Fruit fly (Drosophila melanogaster) whole organism, embryonic: ENCODE measurements around the gene CG34309.

ENCODE experiments used
- Asciz ChIP-seq: fragments of 200-800 bp; sonication (Bioruptor generic); optimal IDR thresholded peaks from 2 replicates; lab custom pipeline; 2017; ENCODE audit warnings: missing biosample characterization, mild to moderate bottlenecking, missing genetic modification characterization, missing genetic modification reagents
- B-H1 ChIP-seq: fragments of 200-800 bp; sonication (Bioruptor generic); IDR thresholded peaks from 3 replicates; pipeline ENCODE4 v1.3.6; 2022; ENCODE audit warnings: missing biosample characterization, missing genetic modification characterization
- CG12299 ChIP-seq: fragments of 200-800 bp; sonication (Bioruptor generic); optimal IDR thresholded peaks from 2 replicates; lab custom pipeline; 2018; ENCODE audit warnings: missing biosample characterization, mild to moderate bottlenecking, missing genetic modification characterization
- CG12769 ChIP-seq: fragments of 200-800 bp; sonication (Bioruptor generic); optimal IDR thresholded peaks from 2 replicates; lab custom pipeline; 2019; ENCODE audit warnings: missing biosample characterization, mild to moderate bottlenecking, missing genetic modification characterization, moderate library complexity
- CG15601 ChIP-seq: fragments of 200-800 bp; sonication (Bioruptor generic); optimal IDR thresholded peaks from 3 replicates; lab custom pipeline; 2019; ENCODE audit warnings: missing biosample characterization, mild to moderate bottlenecking, missing genetic modification characterization, moderate library complexity
- CG17829 ChIP-seq: fragments of 200-800 bp; optimal IDR thresholded peaks from 2 replicates; lab custom pipeline; 2019; ENCODE audit warnings: missing biosample characterization, mild to moderate bottlenecking, missing genetic modification characterization, moderate library complexity
- CG17912 ChIP-seq: fragments of 200-800 bp; sonication (Bioruptor generic); optimal IDR thresholded peaks from 2 replicates; lab custom pipeline; 2018; ENCODE audit warnings: missing biosample characterization, mild to moderate bottlenecking, missing genetic modification characterization
- CG2199 ChIP-seq: fragments of 200-800 bp; sonication (Bioruptor generic); IDR thresholded peaks from 3 replicates; pipeline ENCODE4 v1.3.6; 2022; ENCODE audit warnings: missing biosample characterization, missing genetic modification characterization
- CG30431 ChIP-seq: fragments of 200-800 bp; sonication (Bioruptor generic); optimal IDR thresholded peaks from 2 replicates; lab custom pipeline; 2017; ENCODE audit warnings: missing biosample characterization, missing genetic modification characterization
- CG31224 ChIP-seq: fragments of 200-800 bp; sonication (Bioruptor generic); IDR thresholded peaks from 2 replicates; pipeline ENCODE4 v1.3.6; 2022; ENCODE audit warnings: missing biosample characterization, missing genetic modification characterization
- CG33213 ChIP-seq: fragments of 200-800 bp; sonication (Bioruptor generic); optimal IDR thresholded peaks from 3 replicates; lab custom pipeline; 2016; ENCODE audit warnings: missing biosample characterization, missing genetic modification characterization
- CG34224 ChIP-seq: fragments of 200-800 bp; sonication (Bioruptor generic); IDR thresholded peaks from 3 replicates; pipeline ENCODE4 v1.3.6; 2022; ENCODE audit warnings: missing biosample characterization, missing genetic modification characterization; ENCODE audit not compliant: partially characterized antibody
- CG34422 ChIP-seq: fragments of 200-800 bp; sonication (Bioruptor generic); IDR thresholded peaks from 3 replicates; pipeline ENCODE4 v1.3.6; 2022; ENCODE audit warnings: missing biosample characterization, missing genetic modification characterization
- CG3726 ChIP-seq: fragments of 200-800 bp; sonication (Bioruptor generic); IDR thresholded peaks from 3 replicates; pipeline ENCODE4, ENCODE4 v1.3.6; 2022; ENCODE audit warnings: missing biosample characterization, missing genetic modification characterization
- CG8765 ChIP-seq: fragments of 200-800 bp; sonication (Bioruptor generic); IDR thresholded peaks from 2 replicates; pipeline ENCODE4 v1.3.6; 2022; ENCODE audit warnings: missing biosample characterization, missing genetic modification characterization
- CG9437 ChIP-seq: fragments of 200-800 bp; sonication (Bioruptor generic); optimal IDR thresholded peaks from 2 replicates; lab custom pipeline; 2018; ENCODE audit warnings: missing biosample characterization, mild to moderate bottlenecking, missing genetic modification characterization
- Dad ChIP-seq: fragments of 200-800 bp; sonication (Bioruptor generic); optimal IDR thresholded peaks from 3 replicates; lab custom pipeline; 2016; ENCODE audit warnings: missing biosample characterization, missing genetic modification characterization
- E2f1 ChIP-seq: fragments of 200-800 bp; sonication (Bioruptor generic); IDR thresholded peaks from 2 replicates; pipeline ENCODE4 v1.3.6; 2022; ENCODE audit warnings: missing biosample characterization, missing genetic modification characterization
- H2.0 ChIP-seq: fragments of 200-800 bp; sonication (Bioruptor generic); IDR thresholded peaks from 2 replicates; pipeline ENCODE4 v1.3.6; 2022; ENCODE audit warnings: missing biosample characterization, missing genetic modification characterization
- Hand ChIP-seq: fragments of 200-800 bp; sonication (Bioruptor generic); optimal IDR thresholded peaks from 2 replicates; lab custom pipeline; 2017; ENCODE audit warnings: mild to moderate bottlenecking, missing biosample characterization, missing genetic modification reagents, missing genetic modification characterization
- Hey ChIP-seq: fragments of 200-800 bp; sonication (Bioruptor generic); optimal IDR thresholded peaks from 3 replicates; lab custom pipeline; 2018; ENCODE audit warnings: missing biosample characterization, mild to moderate bottlenecking, missing genetic modification characterization
- Lhr ChIP-seq: fragments of 200-800 bp; sonication (Bioruptor generic); optimal IDR thresholded peaks from 3 replicates; lab custom pipeline; 2017; ENCODE audit warnings: mild to moderate bottlenecking, missing biosample characterization, missing genetic modification reagents, missing genetic modification characterization
- Lpt ChIP-seq: fragments of >200 bp; optimal IDR thresholded peaks from 2 replicates; lab custom pipeline; 2018; ENCODE audit warnings: missing biosample characterization, missing genetic modification characterization
- MTF-1 ChIP-seq: fragments of 200-800 bp; sonication (Bioruptor generic); optimal IDR thresholded peaks from 2 replicates; lab custom pipeline; 2018; ENCODE audit warnings: missing biosample characterization, mild to moderate bottlenecking, missing genetic modification characterization, borderline replicate concordance
- Mad ChIP-seq: fragments of 200-800 bp; sonication (Bioruptor generic); optimal IDR thresholded peaks from 2 replicates; lab custom pipeline; 2016; ENCODE audit warnings: missing biosample characterization, missing genetic modification characterization
- Oaz ChIP-seq: fragments of 200-800 bp; sonication (Bioruptor generic); IDR thresholded peaks from 2 replicates; pipeline ENCODE4 v1.3.6; 2022; ENCODE audit warnings: missing biosample characterization, missing genetic modification characterization
- Optix ChIP-seq: fragments of 200-800 bp; sonication (Bioruptor generic); IDR thresholded peaks from 3 replicates; pipeline ENCODE4 v1.3.6; 2022; ENCODE audit warnings: missing biosample characterization, missing genetic modification characterization
- PHDP ChIP-seq: fragments of 200-800 bp; sonication (Bioruptor generic); optimal IDR thresholded peaks from 3 replicates; lab custom pipeline; 2018; ENCODE audit warnings: missing biosample characterization, mild to moderate bottlenecking, missing genetic modification characterization, moderate library complexity
- Sox100B ChIP-seq: fragments of 200-800 bp; sonication (Bioruptor generic); optimal IDR thresholded peaks from 3 replicates; lab custom pipeline; 2018; ENCODE audit warnings: missing biosample characterization, mild to moderate bottlenecking, missing genetic modification characterization
- Xrp1 ChIP-seq: fragments of 200-800 bp; sonication (Bioruptor generic); IDR thresholded peaks from 2 replicates; pipeline ENCODE4 v1.3.6; 2022; ENCODE audit warnings: missing biosample characterization, missing genetic modification characterization
- az2 ChIP-seq: fragments of 200-800 bp; sonication (Bioruptor generic); optimal IDR thresholded peaks from 3 replicates; lab custom pipeline; 2016; ENCODE audit warnings: missing biosample characterization, missing genetic modification characterization
- bsh ChIP-seq, 2 experiments: fragments of 200-800 bp; sonication (Bioruptor generic); optimal IDR thresholded peaks; 2 replicates each; lab custom pipeline; 2017 to 2018; ENCODE audit warnings: mild to moderate bottlenecking in 2 of 2, missing biosample characterization in 2 of 2, missing genetic modification characterization in 2 of 2, moderate library complexity in 1 of 2
- disco-r ChIP-seq: fragments of 200-800 bp; sonication (Bioruptor generic); optimal IDR thresholded peaks from 2 replicates; lab custom pipeline; 2016; ENCODE audit warnings: missing biosample characterization, missing genetic modification characterization
- gro ChIP-seq: fragments of 200-800 bp; sonication (Bioruptor generic); optimal IDR thresholded peaks from 2 replicates; lab custom pipeline; 2016; ENCODE audit warnings: missing biosample characterization, missing genetic modification characterization
- hb ChIP-seq: fragments of 200-800 bp; sonication (Bioruptor generic); IDR thresholded peaks from 3 replicates; pipeline ENCODE4 v1.3.6; 2022; ENCODE audit warnings: missing biosample characterization, missing genetic modification characterization; ENCODE audit not compliant: partially characterized antibody
- hkb ChIP-seq, 2 experiments: fragments of 200-800 bp in 1 of 2; fragments of >200 bp in 1 of 2; sonication (Bioruptor generic) in 1 of 2; IDR thresholded peaks in 1 of 2; optimal IDR thresholded peaks in 1 of 2; 2 replicates each; pipeline versions ENCODE4 v1.3.6 to Lab custom; 2017 to 2022; ENCODE audit warnings: missing biosample characterization in 1 of 2, missing genetic modification characterization in 1 of 2
- jigr1 ChIP-seq: fragments of 200-800 bp; sonication (Bioruptor generic); IDR thresholded peaks from 3 replicates; pipeline ENCODE4 v1.3.6; 2022; ENCODE audit warnings: missing biosample characterization, missing genetic modification characterization
- kay ChIP-seq: fragments of 200-800 bp; sonication (Bioruptor generic); optimal IDR thresholded peaks from 2 replicates; lab custom pipeline; 2016; ENCODE audit warnings: missing biosample characterization, missing genetic modification characterization
- lilli ChIP-seq: fragments of 200-800 bp; sonication (Bioruptor generic); optimal IDR thresholded peaks from 3 replicates; lab custom pipeline; 2016; ENCODE audit warnings: missing biosample characterization, missing genetic modification characterization
- mirr ChIP-seq: fragments of 200-800 bp; sonication (Bioruptor generic); optimal IDR thresholded peaks from 3 replicates; lab custom pipeline; 2018; ENCODE audit warnings: missing biosample characterization, mild to moderate bottlenecking, missing genetic modification characterization
- org-1 ChIP-seq: fragments of 200-800 bp; sonication (Bioruptor generic); optimal IDR thresholded peaks from 2 replicates; lab custom pipeline; 2017; ENCODE audit warnings: missing biosample characterization, missing genetic modification characterization
- pan ChIP-seq, 4 experiments: fragments of >200 bp in 3 of 4; fragments of 200-800 bp in 1 of 4; sonication (Bioruptor generic) in 1 of 4; optimal IDR thresholded peaks in 3 of 4; IDR thresholded peaks in 1 of 4; 2 replicates each; pipeline versions ENCODE4 v1.3.6 to Lab custom; 2017 to 2022; ENCODE audit warnings: missing biosample characterization in 2 of 4, missing genetic modification characterization in 2 of 4, mixed read lengths in 1 of 4
- pita ChIP-seq: fragments of 200-800 bp; sonication (Bioruptor generic); optimal IDR thresholded peaks from 2 replicates; lab custom pipeline; 2017; ENCODE audit warnings: missing biosample characterization, mild to moderate bottlenecking, missing genetic modification characterization
- pzg ChIP-seq: fragments of 200-800 bp; sonication (Bioruptor generic); optimal IDR thresholded peaks from 3 replicates; lab custom pipeline; 2018; ENCODE audit warnings: missing biosample characterization, mild to moderate bottlenecking, missing genetic modification characterization, moderate library complexity
- repo ChIP-seq: fragments of 200-800 bp; sonication (Bioruptor generic); optimal IDR thresholded peaks from 2 replicates; lab custom pipeline; 2016; ENCODE audit warnings: missing biosample characterization, missing genetic modification characterization
- tio ChIP-seq: fragments of 200-800 bp; sonication (Bioruptor generic); optimal IDR thresholded peaks from 2 replicates; lab custom pipeline; 2017; ENCODE audit warnings: missing biosample characterization, missing genetic modification characterization, inconsistent platforms
- toy ChIP-seq: fragments of 200-800 bp; sonication (Bioruptor generic); IDR thresholded peaks from 2 replicates; pipeline ENCODE4 v1.3.6; 2022; ENCODE audit warnings: missing biosample characterization, missing genetic modification characterization
- usp ChIP-seq: fragments of >200 bp; optimal IDR thresholded peaks from 2 replicates; lab custom pipeline; 2017; ENCODE audit warnings: missing biosample characterization, missing genetic modification characterization
- z ChIP-seq: fragments of 200-800 bp; sonication (Bioruptor generic); IDR thresholded peaks from 3 replicates; pipeline ENCODE4 v1.3.6; 2022; ENCODE audit warnings: missing biosample characterization, missing genetic modification characterization
- zen2 ChIP-seq: fragments of 200-800 bp; sonication (Bioruptor generic); IDR thresholded peaks from 3 replicates; pipeline ENCODE4 v1.3.6; 2022; ENCODE audit warnings: missing biosample characterization, missing genetic modification characterization; ENCODE audit not compliant: partially characterized antibody

CG34309 gene

DNA sequence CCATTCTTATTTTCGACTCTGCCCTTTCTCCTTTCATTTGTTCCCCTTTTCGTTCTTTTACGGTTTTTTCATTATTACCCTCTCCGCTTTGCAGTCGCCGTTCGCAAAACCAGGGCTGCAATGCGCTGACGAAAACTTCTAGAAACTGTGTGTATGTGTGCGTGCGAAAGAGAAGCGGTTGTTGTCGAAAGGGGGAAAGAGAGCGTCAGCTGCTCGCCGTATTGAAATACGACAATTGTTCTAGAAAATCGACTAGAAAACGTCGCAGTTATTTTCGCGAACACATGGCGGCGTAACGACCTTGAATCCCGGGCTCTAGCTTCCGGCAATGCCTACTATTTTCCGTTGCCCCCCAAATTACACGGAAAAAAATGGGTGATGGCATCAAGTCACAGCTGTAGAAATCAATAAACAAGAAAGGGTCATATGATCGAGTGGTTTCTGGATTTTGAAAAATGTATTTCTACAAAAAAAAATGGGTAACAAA, 10.3 kb downstream of the CG34309 start (continued):
- TF ChIP-seq CG9437: no peak
- TF ChIP-seq Hey: no peak
- TF ChIP-seq tio: no peak
- TF ChIP-seq toy (GFP tag; lab: Robert Waterston, UW): no peak
- TF ChIP-seq repo: no peak
- TF ChIP-seq Mad (GFP tag; lab: Kevin White, UChicago): no peak
- no peak for TF ChIP-seq CG31224 (GFP tag; lab: Robert Waterston, UW)
- TF ChIP-seq CG12769: no peak
- TF ChIP-seq bsh (GFP tag; optimal IDR thresholded peaks at IDR 0.05; lab: Kevin White, UChicago): no peak
- no peak for TF ChIP-seq Lpt (GFP tag; lab: Kevin White, UChicago)
- no peak for TF ChIP-seq Asciz (GFP tag; lab: Kevin White, UChicago)
- no peak for TF ChIP-seq hkb (optimal IDR thresholded peaks at IDR 0.05; lab: Kevin White, UChicago)
- TF ChIP-seq hkb (GFP tag; IDR thresholded peaks at IDR 0.05; lab: Robert Waterston, UW): 0 out of 2 replicates have a peak, but pooled peaks have one; percentile 6
- TF ChIP-seq z (GFP tag; lab: Robert Waterston, UW): no peak
- no peak for TF ChIP-seq usp (GFP tag; lab: Kevin White, UChicago)
- TF ChIP-seq CG3726 (GFP tag; lab: Robert Waterston, UW): no peak
- no peak for TF ChIP-seq hb (GFP tag; lab: Robert Waterston, UW)
- no peak for TF ChIP-seq az2 (GFP tag; lab: Kevin White, UChicago)
- no peak for TF ChIP-seq pan (optimal IDR thresholded peaks at IDR 0.05; lab: Kevin White, UChicago)
- peak in 1 of 2 experiments; percentile 7 for TF ChIP-seq pan (GFP tag; optimal IDR thresholded peaks at IDR 0.05 in 1 of 2, IDR thresholded peaks at IDR 0.05 in 1 of 2)
- no peak for TF ChIP-seq CG33213 (GFP tag; lab: Kevin White, UChicago)
- no peak for TF ChIP-seq Hand (GFP tag; lab: Kevin White, UChicago)
- no peak for TF ChIP-seq CG12299 (tag; lab: Kevin White, UChicago)
- no peak for TF ChIP-seq kay (GFP tag; lab: Kevin White, UChicago)
- TF ChIP-seq pzg (GFP tag; lab: Kevin White, UChicago): peak; percentile 26
- TF ChIP-seq E2f1 (GFP tag; lab: Robert Waterston, UW): no peak
- TF ChIP-seq zen2 (GFP tag; lab: Robert Waterston, UW): no peak
- no peak for TF ChIP-seq H2.0 (GFP tag; lab: Robert Waterston, UW)
- peak; percentile 48; the same call in 1 of the 3 replicates for TF ChIP-seq CG34422
- TF ChIP-seq org-1 (GFP tag; lab: Kevin White, UChicago): no peak
- no peak for TF ChIP-seq CG30431 (GFP tag; lab: Kevin White, UChicago)
- no peak for TF ChIP-seq CG17912 (GFP tag; lab: Kevin White, UChicago)
- TF ChIP-seq MTF-1: no peak
- TF ChIP-seq Oaz (GFP tag; lab: Robert Waterston, UW): no peak
- TF ChIP-seq gro (GFP tag; lab: Kevin White, UChicago): peak; percentile 61
- no peak for TF ChIP-seq CG2199 (GFP tag; lab: Robert Waterston, UW)
- no peak for TF ChIP-seq CG15601
- no peak for TF ChIP-seq Xrp1 (GFP tag; lab: Robert Waterston, UW)
- TF ChIP-seq mirr (GFP tag; lab: Kevin White, UChicago): no peak
- TF ChIP-seq Optix: no peak
- no peak for TF ChIP-seq jigr1
- TF ChIP-seq B-H1 (GFP tag; lab: Robert Waterston, UW): no peak
- no peak for TF ChIP-seq Dad (GFP tag; lab: Kevin White, UChicago)
- peak; percentile 27 for TF ChIP-seq lilli (GFP tag; lab: Kevin White, UChicago)
- TF ChIP-seq PHDP: peak; percentile 43
- TF ChIP-seq CG17829: peak; percentile 8
- no peak for TF ChIP-seq Lhr (GFP tag; lab: Kevin White, UChicago)
- no peak for TF ChIP-seq pita (GFP tag; lab: Kevin White, UChicago)
- TF ChIP-seq Sox100B: no peak
- TF ChIP-seq disco-r (GFP tag; lab: Kevin White, UChicago): no peak
- peak; percentile 64 for TF ChIP-seq CG34224
- no peak for TF ChIP-seq CG8765 (GFP tag; lab: Robert Waterston, UW)
